Worm (Caenorhabditis elegans) whole organism, L2 larva: ENCODE measurements around the gene EEED8.12.

Source experiments
- F13H6.1 ChIP-seq: sonication (generic microtip); optimal IDR thresholded peaks from 2 replicates; lab custom pipeline; 2016; ENCODE audit warnings: missing genetic modification characterization, missing compliant biosample characterization
- R02D3.7 ChIP-seq: fragments of 150-350 bp; optimal IDR thresholded peaks from 2 replicates; lab custom pipeline; 2014; ENCODE audit warnings: missing biosample characterization, missing genetic modification characterization
- Y55F3AM.14 ChIP-seq: fragments of 200-800 bp; sonication (Bioruptor generic); optimal IDR thresholded peaks from 2 replicates; lab custom pipeline; 2018; ENCODE audit warnings: mild to moderate bottlenecking, missing genetic modification characterization, missing compliant biosample characterization
- ZK546.5 ChIP-seq: sonication (generic microtip); optimal IDR thresholded peaks from 2 replicates; lab custom pipeline; 2017; ENCODE audit warnings: missing biosample characterization, missing genetic modification characterization
- ama-1 ChIP-seq: fragments of 150-350 bp; optimal IDR thresholded peaks from 2 replicates; lab custom pipeline; 2018; ENCODE audit warnings: inconsistent platforms
- blmp-1 ChIP-seq: sonication (generic microtip); optimal IDR thresholded peaks from 2 replicates; lab custom pipeline; 2017; ENCODE audit warnings: missing genetic modification characterization, mild to moderate bottlenecking, missing compliant biosample characterization, antibody characterized with exemption, moderate library complexity; ENCODE audit not compliant: insufficient read depth
- ceh-16 ChIP-seq: fragments of 150-350 bp; optimal IDR thresholded peaks from 2 replicates; lab custom pipeline; 2014; ENCODE audit warnings: missing biosample characterization, missing genetic modification characterization
- ceh-82 ChIP-seq: fragments of 150-350 bp; optimal IDR thresholded peaks from 2 replicates; lab custom pipeline; 2014; ENCODE audit warnings: missing biosample characterization, missing genetic modification characterization
- crh-2 ChIP-seq: sonication (generic microtip); optimal IDR thresholded peaks from 2 replicates; lab custom pipeline; 2017; ENCODE audit warnings: missing biosample characterization, missing genetic modification characterization
- elt-1 ChIP-seq: fragments of 150-350 bp; optimal IDR thresholded peaks from 2 replicates; lab custom pipeline; 2014; ENCODE audit warnings: missing biosample characterization, missing genetic modification characterization
- lin-11 ChIP-seq: fragments of 150-350 bp; sonication (generic microtip); optimal IDR thresholded peaks from 2 replicates; lab custom pipeline; 2014; ENCODE audit warnings: missing biosample characterization, missing genetic modification characterization, inconsistent platforms, mixed read lengths
- lin-13 ChIP-seq: fragments of 150-350 bp; optimal IDR thresholded peaks from 2 replicates; lab custom pipeline; 2014; ENCODE audit warnings: missing biosample characterization, missing genetic modification reagents, missing genetic modification characterization
- lin-39 ChIP-seq: fragments of 150-350 bp; optimal IDR thresholded peaks from 2 replicates; lab custom pipeline; 2014; ENCODE audit warnings: missing biosample characterization, missing genetic modification reagents, missing genetic modification characterization
- lsy-2 ChIP-seq, 2 experiments: fragments of 150-350 bp in 1 of 2; sonication (generic microtip) in 1 of 2; optimal IDR thresholded peaks; 2 replicates each; lab custom pipeline; 2014 to 2017; ENCODE audit warnings: missing biosample characterization in 2 of 2, missing genetic modification characterization in 2 of 2
- mab-5 ChIP-seq: fragments of 150-350 bp; optimal IDR thresholded peaks from 2 replicates; lab custom pipeline; 2014; ENCODE audit warnings: missing biosample characterization, missing genetic modification characterization
- mbf-1 ChIP-seq: sonication (generic microtip); optimal IDR thresholded peaks from 2 replicates; lab custom pipeline; 2017; ENCODE audit warnings: missing biosample characterization, missing genetic modification characterization
- nhr-11 ChIP-seq: fragments of 150-350 bp; optimal IDR thresholded peaks from 2 replicates; lab custom pipeline; 2014; ENCODE audit warnings: missing biosample characterization, missing genetic modification characterization
- nhr-12 ChIP-seq: fragments of 150-350 bp; optimal IDR thresholded peaks from 2 replicates; lab custom pipeline; 2014; ENCODE audit warnings: missing biosample characterization, missing genetic modification characterization
- nhr-129 ChIP-seq: fragments of 150-350 bp; optimal IDR thresholded peaks from 2 replicates; lab custom pipeline; 2014; ENCODE audit warnings: missing biosample characterization, missing genetic modification characterization
- nhr-21 ChIP-seq: fragments of 150-350 bp; optimal IDR thresholded peaks from 2 replicates; lab custom pipeline; 2014; ENCODE audit warnings: missing biosample characterization, missing genetic modification characterization
- nhr-23 ChIP-seq: fragments of 150-350 bp; optimal IDR thresholded peaks from 2 replicates; lab custom pipeline; 2014; ENCODE audit warnings: missing biosample characterization, missing genetic modification reagents, missing genetic modification characterization
- nhr-237 ChIP-seq: fragments of 150-350 bp; optimal IDR thresholded peaks from 2 replicates; lab custom pipeline; 2014; ENCODE audit warnings: missing biosample characterization, missing genetic modification characterization
- nhr-25 ChIP-seq: fragments of 150-350 bp; sonication (generic microtip); optimal IDR thresholded peaks from 3 replicates; lab custom pipeline; 2014; ENCODE audit warnings: missing biosample characterization, missing genetic modification characterization
- nhr-6 ChIP-seq: fragments of 150-350 bp; optimal IDR thresholded peaks from 2 replicates; lab custom pipeline; 2014; ENCODE audit warnings: missing biosample characterization, missing genetic modification characterization
- nhr-77 ChIP-seq: fragments of 150-350 bp; optimal IDR thresholded peaks from 2 replicates; lab custom pipeline; 2014; ENCODE audit warnings: missing biosample characterization, missing genetic modification characterization
- peb-1 ChIP-seq: fragments of 150-350 bp; optimal IDR thresholded peaks from 2 replicates; lab custom pipeline; 2014; ENCODE audit warnings: missing biosample characterization, missing genetic modification characterization
- sem-4 ChIP-seq: fragments of 150-350 bp; optimal IDR thresholded peaks from 2 replicates; lab custom pipeline; 2014; ENCODE audit warnings: missing biosample characterization, missing genetic modification reagents, missing genetic modification characterization
- skn-1 ChIP-seq: sonication (generic microtip); optimal IDR thresholded peaks from 2 replicates; lab custom pipeline; 2017; ENCODE audit warnings: missing biosample characterization, missing genetic modification characterization
- sma-3 ChIP-seq: sonication (generic microtip); optimal IDR thresholded peaks from 2 replicates; lab custom pipeline; 2016; ENCODE audit warnings: missing genetic modification reagents, missing genetic modification characterization, missing compliant biosample characterization
- sma-9 ChIP-seq, 2 experiments: fragments of 150-350 bp in 1 of 2; sonication (generic microtip) in 1 of 2; optimal IDR thresholded peaks; 2 replicates each; lab custom pipeline; 2014 to 2016; ENCODE audit warnings: missing genetic modification characterization in 2 of 2, mild to moderate bottlenecking in 1 of 2, missing biosample characterization in 1 of 2, missing compliant biosample characterization in 1 of 2, missing genetic modification reagents in 1 of 2, moderate library complexity in 1 of 2
- unc-39 ChIP-seq: fragments of 150-350 bp; optimal IDR thresholded peaks from 2 replicates; lab custom pipeline; 2014; ENCODE audit warnings: missing biosample characterization, missing genetic modification characterization
- unc-55 ChIP-seq: fragments of 150-350 bp; sonication (generic microtip); optimal IDR thresholded peaks from 3 replicates; lab custom pipeline; 2014; ENCODE audit warnings: missing biosample characterization, missing genetic modification reagents, missing genetic modification characterization
- unc-62 ChIP-seq: fragments of 150-350 bp; optimal IDR thresholded peaks from 2 replicates; lab custom pipeline; 2014; ENCODE audit warnings: missing biosample characterization, missing genetic modification reagents, missing genetic modification characterization
- zag-1 ChIP-seq: fragments of 150-350 bp; optimal IDR thresholded peaks from 2 replicates; lab custom pipeline; 2014; ENCODE audit warnings: missing biosample characterization, missing genetic modification characterization
- ztf-4 ChIP-seq: fragments of 150-350 bp; optimal IDR thresholded peaks from 2 replicates; lab custom pipeline; 2014; ENCODE audit warnings: missing biosample characterization, missing genetic modification characterization

EEED8.12 gene

DNA sequence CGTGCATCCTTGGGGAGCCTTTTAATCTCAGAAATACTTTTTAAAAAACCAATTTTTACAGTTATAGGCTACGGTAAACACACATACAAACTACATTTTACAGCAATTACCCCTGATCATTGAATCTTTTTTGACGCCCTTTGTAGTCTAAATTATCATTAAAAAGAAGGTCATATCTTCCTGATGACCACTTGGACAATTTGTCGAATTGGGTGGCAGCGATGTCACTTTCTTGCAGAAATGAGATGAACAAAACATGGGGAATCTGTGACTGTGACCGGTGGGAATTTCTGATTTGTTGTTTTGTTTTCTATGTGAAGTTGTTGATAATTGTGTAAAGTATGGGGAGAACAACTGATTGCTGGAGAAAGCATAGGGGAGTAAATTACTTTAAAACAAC is 40.8 kb upstream of the EEED8.12 start:
- TF ChIP-seq nhr-11 (tag; lab: Kevin White, UChicago) (no peak), sma-3 (GFP tag; lab: Kevin White, UChicago) (peak; percentile 56)
- TF ChIP-seq, all 48 proteins: peak for 1

DNA sequence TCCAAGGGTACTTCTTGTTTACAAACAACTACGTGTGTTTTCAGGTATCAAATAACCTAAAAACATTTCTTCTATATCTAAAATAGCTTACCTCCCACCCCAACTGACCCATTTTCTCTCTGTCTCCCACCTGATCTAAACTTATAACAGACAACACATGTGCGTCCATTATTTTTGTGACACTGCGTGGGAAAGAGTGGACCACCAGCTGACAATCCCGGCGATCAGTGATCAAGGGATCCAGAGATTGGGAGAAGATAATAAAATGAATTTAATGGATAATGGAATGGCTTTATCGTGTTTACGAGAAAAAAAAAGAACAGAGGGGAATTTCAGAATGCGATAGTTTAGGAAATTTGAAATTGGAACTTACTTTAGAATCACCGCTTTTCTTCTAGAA is 40.4 kb upstream of the EEED8.12 start:
- no peak for TF ChIP-seq elt-1
- peak; percentile 60 for TF ChIP-seq sma-9 (GFP tag; optimal IDR thresholded peaks at IDR 0.05; lab: Kevin White, UChicago)
- TF ChIP-seq sma-9 (tag; optimal IDR thresholded peaks at IDR 0.05; lab: Kevin White, UChicago) = no peak
- TF ChIP-seq nhr-129 (tag; lab: Kevin White, UChicago) = no peak
- TF ChIP-seq nhr-77 (tag; lab: Kevin White, UChicago) = no peak
- TF ChIP-seq F13H6.1 (tag; lab: Kevin White, UChicago) = peak; percentile 52
- no peak for TF ChIP-seq lsy-2 (tag; optimal IDR thresholded peaks at IDR 0.05; lab: Kevin White, UChicago)
- TF ChIP-seq unc-55 (GFP tag; lab: Kevin White, UChicago) = no peak
- no peak for TF ChIP-seq unc-39 (tag; lab: Kevin White, UChicago)
- TF ChIP-seq, all 48 proteins: peak for 2

DNA sequence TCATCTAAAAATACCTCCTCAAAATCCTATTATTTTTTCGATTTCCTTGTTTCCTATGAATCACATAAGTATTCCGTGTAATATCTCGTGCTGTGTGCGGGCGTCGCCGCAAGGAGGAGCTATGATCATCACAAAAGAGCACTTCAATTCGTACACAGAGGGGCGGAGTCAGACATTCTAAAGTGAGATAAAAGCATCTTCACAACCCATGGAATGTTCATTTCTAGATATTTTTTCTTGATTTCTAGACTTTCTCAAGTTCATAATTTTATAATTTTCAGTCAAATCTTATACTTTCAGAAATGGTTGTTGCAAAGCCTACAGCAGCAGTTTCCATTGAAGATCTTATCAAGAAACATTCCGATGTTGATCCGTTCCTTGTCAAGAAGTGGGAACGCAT is 38.6 kb upstream of the EEED8.12 start, which contains the start of gene cex-1:
Gene cex-1, plus strand, starts transcription at position 301 of the 400 bp plus-strand sequence.
- no peak for TF ChIP-seq sem-4
- TF ChIP-seq unc-62 (GFP tag; lab: Kevin White, UChicago) = no peak
- no peak for TF ChIP-seq Y55F3AM.14 (GFP tag; lab: Kevin White, UChicago)
- no peak for TF ChIP-seq unc-55 (GFP tag; lab: Kevin White, UChicago)
- TF ChIP-seq lin-11 (tag; lab: Kevin White, UChicago) = no peak
- no peak for TF ChIP-seq mab-5 (tag; lab: Kevin White, UChicago)
- no peak for TF ChIP-seq crh-2 (tag; lab: Kevin White, UChicago)
- no peak for TF ChIP-seq nhr-12 (tag; lab: Kevin White, UChicago)
- TF ChIP-seq sma-3 (GFP tag; lab: Kevin White, UChicago) = no peak
- TF ChIP-seq nhr-6 (tag; lab: Kevin White, UChicago) = no peak
- TF ChIP-seq ceh-16 (tag; lab: Kevin White, UChicago) = no peak
- TF ChIP-seq mbf-1 = no peak
- TF ChIP-seq ceh-82 (tag; lab: Kevin White, UChicago) = no peak
- TF ChIP-seq lsy-2 (tag; optimal IDR thresholded peaks at IDR 0.05; lab: Kevin White, UChicago) = no peak
- no peak for TF ChIP-seq nhr-25 (tag; lab: Kevin White, UChicago)

DNA sequence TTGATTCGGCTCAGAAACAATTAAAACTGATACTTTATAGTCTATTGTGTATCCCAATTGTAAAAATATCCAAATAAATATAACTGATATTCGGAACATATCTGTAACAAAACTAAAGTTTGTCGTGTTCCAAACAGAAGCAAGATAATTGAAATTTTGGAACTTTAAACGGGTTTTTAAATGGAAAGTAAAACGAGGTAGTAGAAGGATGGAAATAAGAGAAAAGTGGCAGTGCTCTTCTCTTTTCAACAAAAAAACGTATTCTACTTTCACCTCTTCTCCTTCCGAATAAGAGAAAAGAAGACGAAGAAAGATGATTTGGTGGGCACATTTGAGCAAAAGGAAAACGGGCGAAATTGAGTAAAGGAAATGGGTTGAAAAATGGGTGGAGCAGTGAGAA is 37.7 kb upstream of the EEED8.12 start, which contains the start of gene nmr-1:
Gene nmr-1, minus strand, starts transcription at position 101 of the 400 bp plus-strand sequence.
- TF ChIP-seq ama-1 (lab: Kevin White, UChicago) (no peak), sma-9 (GFP tag; optimal IDR thresholded peaks at IDR 0.05; lab: Kevin White, UChicago) (no peak), sma-9 (tag; optimal IDR thresholded peaks at IDR 0.05; lab: Kevin White, UChicago) (no peak), blmp-1 (no peak), mbf-1 (no peak), unc-55 (GFP tag; lab: Kevin White, UChicago) (no peak), R02D3.7 (no peak), peb-1 (tag; lab: Kevin White, UChicago) (no peak), nhr-12 (tag; lab: Kevin White, UChicago) (no peak), skn-1 (tag; lab: Kevin White, UChicago) (no peak), ZK546.5 (tag; lab: Kevin White, UChicago) (no peak), lin-11 (tag; lab: Kevin White, UChicago) (no peak), nhr-21 (tag; lab: Kevin White, UChicago) (no peak), sem-4 (no peak)

DNA sequence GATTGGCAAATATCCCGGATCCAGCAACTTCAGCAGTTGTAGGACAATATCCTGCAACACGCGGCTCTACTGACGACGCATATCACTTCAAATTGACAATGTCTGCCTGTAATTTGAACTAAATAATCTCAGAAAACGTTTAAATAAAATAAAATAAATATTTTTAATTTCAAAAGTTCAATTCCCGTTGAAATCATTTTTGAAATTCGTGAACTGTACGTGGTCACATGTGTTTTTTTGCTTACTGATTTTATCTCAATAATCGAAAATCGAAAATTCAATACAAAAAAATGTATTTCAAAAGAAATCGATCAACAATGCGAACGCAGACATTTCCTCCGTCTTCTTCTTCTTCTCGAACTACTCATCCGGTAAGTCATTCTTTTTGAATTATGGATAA is 28.8 kb upstream of the EEED8.12 start, which contains the start of gene F07F6.1:
Gene F07F6.1, plus strand, starts transcription at position 301 of the 400 bp plus-strand sequence.
- TF ChIP-seq nhr-237 (tag; lab: Kevin White, UChicago) (no peak), zag-1 (tag; lab: Kevin White, UChicago) (no peak), lin-13 (GFP tag; lab: Kevin White, UChicago) (no peak), ztf-4 (no peak), ZK546.5 (tag; lab: Kevin White, UChicago) (no peak), nhr-6 (tag; lab: Kevin White, UChicago) (no peak), nhr-23 (tag; lab: Kevin White, UChicago) (no peak), ceh-16 (tag; lab: Kevin White, UChicago) (no peak), nhr-21 (tag; lab: Kevin White, UChicago) (no peak), elt-1 (no peak), lin-39 (tag; lab: Kevin White, UChicago) (no peak)
